Fruit fly (Drosophila melanogaster) whole organism: ENCODE measurements around the gene CG17930.

Experiments
- CG8478 ChIP-seq: fragments of >200 bp; optimal IDR thresholded peaks from 2 replicates; lab custom pipeline; 2018; ENCODE audit warnings: inconsistent platforms
- Dll ChIP-seq: fragments of >200 bp; optimal IDR thresholded peaks from 2 replicates; lab custom pipeline; 2017
- EcR ChIP-seq, 2 experiments: fragments of >200 bp; optimal IDR thresholded peaks; 2 replicates each; lab custom pipeline; 2017; ENCODE audit warnings: missing biosample characterization in 2 of 2, missing genetic modification characterization in 2 of 2, missing genetic modification reagents in 2 of 2
- pan ChIP-seq: fragments of >200 bp; optimal IDR thresholded peaks from 2 replicates; lab custom pipeline; 2017
- psq ChIP-seq: fragments of >200 bp; optimal IDR thresholded peaks from 2 replicates; lab custom pipeline; 2017
- usp ChIP-seq: fragments of >200 bp; optimal IDR thresholded peaks from 2 replicates; lab custom pipeline; 2017; ENCODE audit warnings: missing biosample characterization, missing genetic modification characterization, mixed read lengths

dm6 chr3R:16284901-16285300 is 42.7 kb upstream of the CG17930 start:
- TF ChIP-seq pan (lab: Kevin White, UChicago) (no peak), CG8478 (no peak), Dll (no peak), usp (GFP tag; lab: Kevin White, UChicago) (no peak), EcR (GFP tag; optimal IDR thresholded peaks at IDR 0.05; lab: Kevin White, UChicago) (no peak), psq (lab: Kevin White, UChicago) (no peak)
